Worm (Caenorhabditis elegans) whole organism, late embryonic: Measurements from ENCODE around the gene B0218.5.

Source experiments
- T23F11.4 ChIP-seq: fragments of 200-800 bp; sonication (Bioruptor generic); optimal IDR thresholded peaks from 2 replicates; lab custom pipeline; 2018; ENCODE audit warnings: mild to moderate bottlenecking, missing genetic modification characterization, missing compliant biosample characterization
- Y22D7AL.16 ChIP-seq: sonication (generic microtip); optimal IDR thresholded peaks from 2 replicates; lab custom pipeline; 2016; ENCODE audit warnings: missing genetic modification characterization, missing compliant biosample characterization
- lim-6 ChIP-seq: sonication (generic microtip); optimal IDR thresholded peaks from 2 replicates; lab custom pipeline; 2016; ENCODE audit warnings: missing genetic modification characterization, missing compliant biosample characterization
- pqm-1 ChIP-seq: sonication (generic microtip); optimal IDR thresholded peaks from 2 replicates; lab custom pipeline; 2016; ENCODE audit warnings: missing genetic modification characterization, missing compliant biosample characterization

- TF ChIP-seq lim-6 (no peak), T23F11.4 (no peak), pqm-1 (tag; lab: Kevin White, UChicago) (no peak), Y22D7AL.16 (tag; lab: Kevin White, UChicago) (no peak)
Measured at ce11 chrIV:8189667-8190066, 32.6 kb upstream of the B0218.5 start.
